Worm (Caenorhabditis elegans) whole organism, early embryonic: Measurements from ENCODE around the gene jnk-1.

ENCODE experiments used
- B0310.2 ChIP-seq: sonication (generic microtip); optimal IDR thresholded peaks from 2 replicates; lab custom pipeline; 2016; ENCODE audit warnings: mild to moderate bottlenecking, missing genetic modification characterization, missing compliant biosample characterization
- F13C5.2 ChIP-seq: sonication (generic microtip); optimal IDR thresholded peaks from 2 replicates; lab custom pipeline; 2017; ENCODE audit warnings: mild to moderate bottlenecking, missing genetic modification characterization, inconsistent platforms, missing compliant biosample characterization
- ceh-36 ChIP-seq: sonication (generic microtip); optimal IDR thresholded peaks from 2 replicates; lab custom pipeline; 2016; ENCODE audit warnings: missing genetic modification characterization, inconsistent platforms, missing compliant biosample characterization
- ets-7 ChIP-seq: sonication (generic microtip); optimal IDR thresholded peaks from 2 replicates; lab custom pipeline; 2016; ENCODE audit warnings: missing genotype, missing genetic modification characterization, missing compliant biosample characterization
- hmg-4 ChIP-seq: fragments of 200-800 bp; sonication (Bioruptor generic); optimal IDR thresholded peaks from 2 replicates; lab custom pipeline; 2018; ENCODE audit warnings: mild to moderate bottlenecking, missing genetic modification characterization, missing compliant biosample characterization
- hnd-1 ChIP-seq: sonication (generic microtip); optimal IDR thresholded peaks from 2 replicates; lab custom pipeline; 2016; ENCODE audit warnings: missing genetic modification characterization, missing compliant biosample characterization
- pes-1 ChIP-seq: fragments of 200-800 bp; sonication (Bioruptor generic); IDR thresholded peaks from 2 replicates; pipeline ENCODE4 v1.3.6; 2022; ENCODE audit warnings: missing genetic modification reagents, missing genetic modification characterization, missing compliant biosample characterization
- scrt-1 ChIP-seq: fragments of 200-800 bp; sonication (Bioruptor generic); IDR thresholded peaks from 2 replicates; pipeline ENCODE4 v1.3.6; 2022; ENCODE audit warnings: missing genetic modification characterization, missing compliant biosample characterization
- sea-1 ChIP-seq: fragments of 200-800 bp; sonication (Bioruptor generic); conservative IDR thresholded peaks from 2 replicates; pipeline ENCODE4 v1.3.6; 2022; ENCODE audit warnings: missing genetic modification characterization, missing compliant biosample characterization
- tbx-11 ChIP-seq: fragments of 200-800 bp; sonication (Bioruptor generic); IDR thresholded peaks from 2 replicates; pipeline ENCODE4 v1.3.6; 2022; ENCODE audit warnings: missing genetic modification characterization, missing compliant biosample characterization
- tbx-37 ChIP-seq: fragments of 200-800 bp; sonication (Bioruptor generic); conservative IDR thresholded peaks from 2 replicates; pipeline ENCODE4 v1.3.6; 2022; ENCODE audit warnings: missing genetic modification reagents, missing genetic modification characterization, missing compliant biosample characterization

Gene jnk-1

ce11 chrIV:7011728-7012127, 54.3 kb downstream of the jnk-1 start, which contains the start of gene trxr-1:
TSS of gene trxr-1 (plus strand) at chrIV:7011954.
- no peak for TF ChIP-seq tbx-37 (GFP tag; lab: Robert Waterston, UW)

ce11 chrIV:7012214-7012613, 54.8 kb downstream of the jnk-1 start:
- no peak for TF ChIP-seq hnd-1 (tag; lab: Kevin White, UChicago)
- no peak for TF ChIP-seq scrt-1
- TF ChIP-seq tbx-11 = no peak
- TF ChIP-seq sea-1 (GFP tag; lab: Robert Waterston, UW) = no peak
- TF ChIP-seq B0310.2 (tag; lab: Kevin White, UChicago) = no peak
- no peak for TF ChIP-seq F13C5.2 (tag; lab: Kevin White, UChicago)
- TF ChIP-seq pes-1 (GFP tag; lab: Robert Waterston, UW) = no peak
- no peak for TF ChIP-seq ceh-36
- no peak for TF ChIP-seq hmg-4 (GFP tag; lab: Kevin White, UChicago)
- TF ChIP-seq tbx-37 (GFP tag; lab: Robert Waterston, UW) = no peak
- no peak for TF ChIP-seq ets-7 (tag; lab: Kevin White, UChicago)

- TF ChIP-seq B0310.2 (tag; lab: Kevin White, UChicago) = no peak
- TF ChIP-seq scrt-1 = no peak
- TF ChIP-seq ceh-36 = no peak
Observed at ce11 chrIV:7012731-7013445, 55.4 kb downstream of the jnk-1 start.
